Worm (Caenorhabditis elegans) whole organism, midembryonic: Measurements from ENCODE around the gene sri-42.
"Not testable (repeated sequence)": the region's sequence is repeated elsewhere in the genome, so short reads cannot be mapped to it uniquely, and the experiment has no call there.

Experiments
- T22C8.4 ChIP-seq: fragments of 200-800 bp; sonication (Bioruptor generic); IDR thresholded peaks from 2 replicates; pipeline ENCODE4 v1.3.6; 2022; ENCODE audit warnings: missing genetic modification characterization, missing compliant biosample characterization
- flt-1 ChIP-seq: fragments of 200-800 bp; sonication (Bioruptor generic); IDR thresholded peaks from 2 replicates; pipeline ENCODE4 v1.3.6; 2022; ENCODE audit warnings: missing genetic modification characterization, missing compliant biosample characterization
- klf-2 ChIP-seq: fragments of 200-800 bp; sonication (Bioruptor generic); conservative IDR thresholded peaks from 2 replicates; pipeline ENCODE4 v1.3.6; 2022; ENCODE audit warnings: missing genetic modification reagents, missing genetic modification characterization, missing compliant biosample characterization
- tab-1 ChIP-seq: fragments of 200-800 bp; sonication (Bioruptor generic); IDR thresholded peaks from 2 replicates; pipeline ENCODE4 v1.3.6; 2022; ENCODE audit warnings: missing genetic modification characterization, missing compliant biosample characterization
- ztf-29 ChIP-seq: fragments of 200-800 bp; sonication (Bioruptor generic); IDR thresholded peaks from 2 replicates; pipeline ENCODE4 v1.3.6; 2022; ENCODE audit warnings: missing genetic modification reagents, missing genetic modification characterization, missing compliant biosample characterization

ce11 chrII:3126741-3127140, 16.0 kb downstream of the sri-42 start, which contains the start of gene ins-31:
- not testable (repeated sequence) for TF ChIP-seq klf-2 (GFP tag; lab: Robert Waterston, UW); ztf-29; flt-1; T22C8.4 (GFP tag; lab: Robert Waterston, UW); tab-1 (GFP tag; lab: Robert Waterston, UW)
